Worm (Caenorhabditis elegans): Measurements from ENCODE around the gene F39G3.2.

Gene F39G3.2

ce11 chrV:4785333-4785852 is 47.8 kb downstream of the F39G3.2 start, which contains the start of the genes Y60C6A.2 and Y60C6A.3:
Gene Y60C6A.2, minus strand, starts transcription at chrV:4785433.
Gene Y60C6A.3, plus strand, starts transcription at chrV:4785802.
- no peak for TF ChIP-seq elt-3 (tag; optimal IDR thresholded peaks at IDR 0.05)
- TF ChIP-seq R02D3.7 (tag; optimal IDR thresholded peaks at IDR 0.05) = no peak
- TF ChIP-seq ceh-16 (tag; optimal IDR thresholded peaks at IDR 0.05) = no peak
- TF ChIP-seq sea-2 (GFP tag; optimal IDR thresholded peaks at IDR 0.05) = no peak
- no peak for TF ChIP-seq nhr-23 (tag; optimal IDR thresholded peaks at IDR 0.05)
- TF ChIP-seq lsy-12 (tag; optimal IDR thresholded peaks at IDR 0.05) = no peak
- no peak for TF ChIP-seq ama-1 (optimal IDR thresholded peaks at IDR 0.05)

ce11 chrV:4787166-4787565 is 49.5 kb downstream of the F39G3.2 start, which contains the start of gene R02F11.9:
Gene R02F11.9, plus strand, starts transcription at chrV:4787466.
- no peak for TF ChIP-seq ZK546.5 (tag; optimal IDR thresholded peaks at IDR 0.05)
- TF ChIP-seq nhr-25 (tag; optimal IDR thresholded peaks at IDR 0.05) = no peak
- no peak for TF ChIP-seq nhr-237 (tag; optimal IDR thresholded peaks at IDR 0.05)
- TF ChIP-seq nhr-43 (tag; optimal IDR thresholded peaks at IDR 0.05; ENCODE audit: poor library complexity, severe bottlenecking) = no peak
- no peak for TF ChIP-seq snpc-4 (tag; optimal IDR thresholded peaks at IDR 0.05)
- no peak for TF ChIP-seq tbx-2 (tag; optimal IDR thresholded peaks at IDR 0.05)
- no peak for TF ChIP-seq mml-1 (tag; optimal IDR thresholded peaks at IDR 0.05)
- no peak for TF ChIP-seq nfya-1 (tag; optimal IDR thresholded peaks at IDR 0.05; ENCODE audit: insufficient read depth)
- TF ChIP-seq nhr-11 (tag; optimal IDR thresholded peaks at IDR 0.05) = no peak

ce11 chrV:4787836-4788235 is 50.2 kb downstream of the F39G3.2 start:
- TF ChIP-seq ceh-82 (tag; optimal IDR thresholded peaks at IDR 0.05) = no peak
- TF ChIP-seq unc-62 (GFP tag; optimal IDR thresholded peaks at IDR 0.05) = no peak
- no peak for TF ChIP-seq pha-4 (tag; optimal IDR thresholded peaks at IDR 0.05)
- TF ChIP-seq pqm-1 (tag; optimal IDR thresholded peaks at IDR 0.05) = no peak
- no peak for TF ChIP-seq ZK546.5 (tag; optimal IDR thresholded peaks at IDR 0.05)
- TF ChIP-seq ceh-9 (tag; optimal IDR thresholded peaks at IDR 0.05) = no peak
- TF ChIP-seq ama-1 (optimal IDR thresholded peaks at IDR 0.05) = no peak

- no peak for TF ChIP-seq elt-3 (tag; optimal IDR thresholded peaks at IDR 0.05)
Observed at ce11 chrV:4788823-4789222, 51.2 kb downstream of the F39G3.2 start, which contains the start of gene R02F11.10. Gene R02F11.10, plus strand, starts transcription at chrV:4789123.

ce11 chrV:4790368-4790767 is 52.7 kb downstream of the F39G3.2 start, which contains the start of gene R02F11.12:
Gene R02F11.12, plus strand, starts transcription at chrV:4790668.
- TF ChIP-seq nhr-43 (tag; optimal IDR thresholded peaks at IDR 0.05; ENCODE audit: poor library complexity, severe bottlenecking) (no peak), nhr-11 (tag; optimal IDR thresholded peaks at IDR 0.05) (no peak), fos-1 (tag; optimal IDR thresholded peaks at IDR 0.05) (no peak), ceh-16 (tag; optimal IDR thresholded peaks at IDR 0.05) (no peak), nfya-1 (tag; optimal IDR thresholded peaks at IDR 0.05; ENCODE audit: insufficient read depth) (no peak), skn-1 (tag; optimal IDR thresholded peaks at IDR 0.05) (no peak), fkh-2 (tag; optimal IDR thresholded peaks at IDR 0.05) (no peak), eor-1 (tag; optimal IDR thresholded peaks at IDR 0.05) (no peak), ZK546.5 (tag; optimal IDR thresholded peaks at IDR 0.05) (no peak), elt-1 (tag; optimal IDR thresholded peaks at IDR 0.05) (no peak), nhr-237 (tag; optimal IDR thresholded peaks at IDR 0.05) (no peak)
